Fruit fly (Drosophila melanogaster) Kc167 (cell line): Measurements from ENCODE around the gene CG14662.

ENCODE experiments used
- Myc ChIP-seq: fragments of >200 bp; optimal IDR thresholded peaks from 2 replicates; lab custom pipeline; 2017; ENCODE audit warnings: missing external identifiers
- ttk ChIP-seq: sonication (Bioruptor generic); optimal IDR thresholded peaks from 2 replicates; lab custom pipeline; 2017; ENCODE audit warnings: missing external identifiers

dm6 chr3R:4993385-4993784 is 9.4 kb upstream of the CG14662 start:
- TF ChIP-seq Myc (lab: Kevin White, UChicago) (no peak), ttk (no peak)
